Worm (Caenorhabditis elegans) whole organism, late embryonic: ENCODE data around the gene Y54F10BM.23.

Experiments used
- Y22D7AL.16 ChIP-seq: sonication (generic microtip); optimal IDR thresholded peaks from 2 replicates; lab custom pipeline; 2016; ENCODE audit warnings: missing genetic modification characterization, missing compliant biosample characterization
- ceh-2 ChIP-seq: sonication (generic microtip); optimal IDR thresholded peaks from 2 replicates; lab custom pipeline; 2016; ENCODE audit warnings: missing genotype, missing genetic modification characterization, missing compliant biosample characterization
- ceh-31 ChIP-seq: sonication (generic microtip); optimal IDR thresholded peaks from 2 replicates; lab custom pipeline; 2016; ENCODE audit warnings: missing genetic modification characterization, missing compliant biosample characterization
- dmd-4 ChIP-seq: sonication (generic microtip); optimal IDR thresholded peaks from 2 replicates; lab custom pipeline; 2016; ENCODE audit warnings: borderline replicate concordance, missing genetic modification characterization, missing compliant biosample characterization
- dve-1 ChIP-seq: sonication (generic microtip); optimal IDR thresholded peaks from 2 replicates; lab custom pipeline; 2017; ENCODE audit warnings: antibody characterized with exemption, mild to moderate bottlenecking, missing genetic modification characterization, missing compliant biosample characterization
- nhr-11 ChIP-seq: fragments of 150-350 bp; optimal IDR thresholded peaks from 2 replicates; lab custom pipeline; 2014; ENCODE audit warnings: missing biosample characterization, missing genetic modification characterization
- pha-4 ChIP-seq: fragments of 150-350 bp; optimal IDR thresholded peaks from 2 replicates; lab custom pipeline; 2018; ENCODE audit warnings: missing biosample characterization, missing genetic modification reagents, missing genetic modification characterization
- sdc-2 ChIP-seq: sonication (generic microtip); optimal IDR thresholded peaks from 2 replicates; lab custom pipeline; 2016; ENCODE audit warnings: missing genotype, missing genetic modification characterization, missing compliant biosample characterization
- unc-42 ChIP-seq: sonication (generic microtip); optimal IDR thresholded peaks from 2 replicates; lab custom pipeline; 2016; ENCODE audit warnings: missing genotype, missing genetic modification characterization, missing compliant biosample characterization

DNA sequence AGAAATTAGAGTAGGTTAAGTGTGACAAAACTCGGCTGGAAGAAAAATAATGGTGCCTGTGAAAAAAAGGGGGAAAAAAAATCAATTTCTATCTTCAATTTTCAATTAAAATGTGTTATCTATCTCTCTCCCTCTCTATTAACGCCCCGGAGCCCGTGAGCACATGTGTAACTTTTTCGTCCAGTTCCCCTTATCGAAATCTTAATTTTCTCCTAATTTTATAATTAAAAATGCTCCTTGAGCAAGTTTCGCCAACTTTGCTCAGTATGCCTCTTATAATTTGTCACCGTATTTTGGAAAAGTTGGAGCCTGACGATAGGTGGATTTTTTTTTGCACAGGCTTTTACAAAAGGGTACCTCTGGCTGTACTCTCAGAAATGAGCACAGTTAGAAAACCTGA lies 28.7 kb upstream of the Y54F10BM.23 start, which contains the start of the genes fbxa-1 and Y54F10BM.20:
- no peak for TF ChIP-seq ceh-2 (tag; lab: Kevin White, UChicago)
- no peak for TF ChIP-seq dve-1
- TF ChIP-seq nhr-11: no peak
- no peak for TF ChIP-seq sdc-2 (tag; lab: Kevin White, UChicago)
- no peak for TF ChIP-seq unc-42 (tag; lab: Kevin White, UChicago)
- no peak for TF ChIP-seq pha-4 (tag; lab: Kevin White, UChicago)
- TF ChIP-seq Y22D7AL.16 (tag; lab: Kevin White, UChicago): no peak
- no peak for TF ChIP-seq dmd-4
- TF ChIP-seq ceh-31: no peak
